Fruit fly (Drosophila melanogaster) whole organism, wandering third instar larva: ENCODE data around the gene Oseg5.

Experiments
- CrebA ChIP-seq: fragments of 200-800 bp; sonication (Bioruptor generic); optimal IDR thresholded peaks from 2 replicates; lab custom pipeline; 2016; ENCODE audit warnings: missing biosample characterization, mild to moderate bottlenecking, missing genetic modification characterization, borderline replicate concordance
- Dfd ChIP-seq: fragments of >200 bp; optimal IDR thresholded peaks from 2 replicates; lab custom pipeline; 2017; ENCODE audit warnings: missing biosample characterization, missing genetic modification characterization
- Dif ChIP-seq: fragments of 200-275, 200-300 bp; sonication (Bioruptor generic); optimal IDR thresholded peaks from 2 replicates; lab custom pipeline; 2018; ENCODE audit warnings: missing biosample characterization, missing genetic modification characterization; ENCODE audit not compliant: partially characterized antibody
- HLH106 ChIP-seq: fragments of 200-800 bp; optimal IDR thresholded peaks from 3 replicates; lab custom pipeline; 2019; ENCODE audit warnings: missing biosample characterization, mild to moderate bottlenecking, missing genetic modification characterization, moderate library complexity
- Hr78 ChIP-seq: fragments of >200 bp; optimal IDR thresholded peaks from 2 replicates; lab custom pipeline; 2017; ENCODE audit warnings: missing biosample characterization, missing genetic modification characterization
- Myc ChIP-seq: fragments of >200 bp; optimal IDR thresholded peaks from 2 replicates; lab custom pipeline; 2017
- OdsH ChIP-seq: fragments of 200-800 bp; sonication (Bioruptor generic); optimal IDR thresholded peaks from 2 replicates; lab custom pipeline; 2016; ENCODE audit warnings: missing biosample characterization, mild to moderate bottlenecking, missing genetic modification characterization
- Rel ChIP-seq, 2 experiments: fragments of 200-800 bp; sonication (Bioruptor generic) in 1 of 2; optimal IDR thresholded peaks; 2 replicates in 1 of 2; 3 replicates in 1 of 2; lab custom pipeline; 2016 to 2019; ENCODE audit warnings: mild to moderate bottlenecking in 2 of 2, missing biosample characterization in 2 of 2, missing genetic modification characterization in 2 of 2, moderate library complexity in 1 of 2
- br ChIP-seq: fragments of 200-800 bp; sonication (Bioruptor generic); optimal IDR thresholded peaks from 2 replicates; lab custom pipeline; 2016; ENCODE audit warnings: missing biosample characterization, missing genetic modification characterization
- ey ChIP-seq: fragments of 200-800 bp; sonication (Bioruptor generic); optimal IDR thresholded peaks from 2 replicates; lab custom pipeline; 2016; ENCODE audit warnings: missing biosample characterization, missing genetic modification characterization
- pan ChIP-seq: fragments of >200 bp; optimal IDR thresholded peaks from 2 replicates; lab custom pipeline; 2017
- psq ChIP-seq: fragments of 200-800 bp; sonication (Bioruptor generic); optimal IDR thresholded peaks from 3 replicates; lab custom pipeline; 2017; ENCODE audit warnings: missing biosample characterization, mild to moderate bottlenecking, missing genetic modification characterization, moderate library complexity
- usp ChIP-seq: fragments of >200 bp; optimal IDR thresholded peaks from 2 replicates; lab custom pipeline; 2017; ENCODE audit warnings: missing biosample characterization, missing genetic modification characterization

DNA sequence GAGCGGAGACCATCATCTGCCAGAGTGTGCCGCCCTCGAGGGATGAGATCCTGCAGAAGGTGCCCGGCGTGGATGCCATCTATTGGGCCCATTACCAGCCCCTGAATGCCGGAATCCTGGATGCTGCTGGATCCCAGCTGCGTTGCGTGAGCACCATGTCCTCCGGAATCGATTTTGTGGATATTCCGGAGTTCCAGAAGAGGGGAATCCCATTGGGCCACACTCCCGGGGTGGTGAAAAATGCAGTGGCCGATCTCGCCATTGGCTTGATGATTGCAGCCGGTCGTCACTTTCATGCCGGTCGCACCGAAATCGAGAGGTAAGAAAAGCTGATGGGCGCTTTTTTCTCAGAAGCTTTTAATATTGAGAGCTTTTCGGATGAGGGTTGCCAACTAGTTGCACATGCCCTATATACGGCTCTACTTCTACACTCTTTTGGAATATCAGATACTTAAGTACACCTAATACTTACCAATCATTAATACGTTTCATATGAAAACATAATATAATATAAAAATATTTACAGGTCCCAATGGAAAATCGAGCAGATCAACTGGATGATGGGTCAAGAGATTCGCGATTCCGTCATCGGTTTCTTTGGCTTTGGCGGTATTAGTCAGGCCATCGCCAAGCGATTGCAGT lies 5.8 kb downstream of the Oseg5 start:
- TF ChIP-seq br (GFP tag; lab: Kevin White, UChicago), result peak; percentile 35
- peak; percentile 39 for TF ChIP-seq HLH106 (tag; lab: Kevin White, UChicago)
- peak; percentile 52 for TF ChIP-seq OdsH (GFP tag; lab: Kevin White, UChicago)
- TF ChIP-seq Myc (lab: Kevin White, UChicago), result no peak
- TF ChIP-seq ey (GFP tag; lab: Kevin White, UChicago), result peak; percentile 0
- TF ChIP-seq Dfd (GFP tag; lab: Kevin White, UChicago), result no peak
- TF ChIP-seq Dif, result peak; percentile 0
- TF ChIP-seq CrebA (GFP tag; lab: Kevin White, UChicago), result no peak
- no peak for TF ChIP-seq pan
- TF ChIP-seq Hr78 (GFP tag; lab: Kevin White, UChicago), result no peak
- TF ChIP-seq usp, result no peak
- no peak for TF ChIP-seq Rel (GFP tag; optimal IDR thresholded peaks at IDR 0.05; lab: Kevin White, UChicago)
- peak; percentile 94 for TF ChIP-seq Rel (tag; optimal IDR thresholded peaks at IDR 0.05; lab: Kevin White, UChicago)
- no peak for TF ChIP-seq psq (GFP tag; lab: Kevin White, UChicago)
